Fruit fly (Drosophila melanogaster): ENCODE results near the gene CG3862.

dm6 chr2L:825768-826263 is at the start of gene CG3862, which contains the start of gene dock:
- TF ChIP-seq fkh (GFP tag; optimal IDR thresholded peaks at IDR 0.05) = peak; percentile 66
- peak; percentile 9 for TF ChIP-seq CG10669 (GFP tag; optimal IDR thresholded peaks at IDR 0.05)
- no peak for TF ChIP-seq fd59A (GFP tag; optimal IDR thresholded peaks at IDR 0.05)
- TF ChIP-seq Blimp-1 (GFP tag; optimal IDR thresholded peaks at IDR 0.05) = no peak
- TF ChIP-seq achi (GFP tag; optimal IDR thresholded peaks at IDR 0.05) = peak; percentile 13
- TF ChIP-seq CG32006 (GFP tag; optimal IDR thresholded peaks at IDR 0.05) = peak; percentile 21
- TF ChIP-seq CG15336 (GFP tag; IDR thresholded peaks at IDR 0.05) = peak; percentile 21; the same call in 1 of the 2 replicates
- no peak for TF ChIP-seq Gug (GFP tag; IDR thresholded peaks at IDR 0.05)
- no peak for TF ChIP-seq spab (GFP tag; optimal IDR thresholded peaks at IDR 0.05)
- TF ChIP-seq Lpt (GFP tag; optimal IDR thresholded peaks at IDR 0.05) = peak; percentile 12

All from whole organism, prepupa.